Worm (Caenorhabditis elegans): Measurements from ENCODE around the gene cpg-2.

cpg-2 gene

DNA sequence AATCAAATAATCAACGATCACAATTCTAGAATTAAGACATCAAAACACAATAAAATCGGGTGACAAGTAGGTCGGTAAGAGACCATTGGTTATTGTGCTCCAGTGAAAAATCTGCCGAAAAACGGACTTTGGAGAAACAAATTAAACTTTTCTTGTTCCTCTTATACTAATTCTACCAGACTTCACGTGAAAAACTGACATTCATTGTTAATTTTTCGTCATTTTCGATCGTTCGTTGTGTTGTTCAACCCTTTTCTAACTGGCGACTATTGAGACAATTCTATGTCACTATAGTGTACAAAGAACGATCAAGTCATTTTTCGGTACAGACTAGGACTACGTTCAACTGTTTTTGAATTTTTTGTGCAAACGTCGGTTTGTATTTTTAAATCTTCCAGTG is 16.7 kb upstream of the cpg-2 start (continued):
- no peak for TF ChIP-seq tlp-1 (tag; optimal IDR thresholded peaks at IDR 0.05)
- TF ChIP-seq lir-3 (tag; optimal IDR thresholded peaks at IDR 0.05; ENCODE audit: poor library complexity): no peak
- no peak for TF ChIP-seq sox-4 (tag; optimal IDR thresholded peaks at IDR 0.05)
- no peak for TF ChIP-seq zag-1 (tag; optimal IDR thresholded peaks at IDR 0.05)
- no peak for TF ChIP-seq dsc-1 (tag; optimal IDR thresholded peaks at IDR 0.05)
- no peak for TF ChIP-seq egl-13 (tag; optimal IDR thresholded peaks at IDR 0.05)
- TF ChIP-seq ceh-63 (GFP tag; optimal IDR thresholded peaks at IDR 0.05): no peak
- TF ChIP-seq nhr-47 (tag; optimal IDR thresholded peaks at IDR 0.05): peak; percentile 23
- peak in 1 of 2 experiments; percentile 73 for TF ChIP-seq lin-35 (GFP tag; optimal IDR thresholded peaks at IDR 0.05)
- TF ChIP-seq ets-5 (GFP tag; IDR thresholded peaks at IDR 0.05): no peak
- no peak for TF ChIP-seq F16B12.6 (tag; optimal IDR thresholded peaks at IDR 0.05)
- TF ChIP-seq irx-1 (tag; optimal IDR thresholded peaks at IDR 0.05): no peak
- TF ChIP-seq ceh-8 (GFP tag; optimal IDR thresholded peaks at IDR 0.05): no peak
- no peak for TF ChIP-seq nhr-12 (tag; optimal IDR thresholded peaks at IDR 0.05)
- no peak for TF ChIP-seq rnt-1 (tag; optimal IDR thresholded peaks at IDR 0.05)
- no peak for TF ChIP-seq C16A3.4 (tag; optimal IDR thresholded peaks at IDR 0.05)
- no peak for TF ChIP-seq sup-37 (GFP tag; optimal IDR thresholded peaks at IDR 0.05)
- no peak for TF ChIP-seq ztf-11 (tag; optimal IDR thresholded peaks at IDR 0.05)
- TF ChIP-seq nhr-19 (GFP tag; conservative IDR thresholded peaks at IDR 0.05): peak; percentile 98
- no peak for TF ChIP-seq lin-13 (GFP tag; optimal IDR thresholded peaks at IDR 0.05)
- no peak for TF ChIP-seq Y116A8C.19 (tag; optimal IDR thresholded peaks at IDR 0.05; ENCODE audit: borderline replicate concordance)
- peak; percentile 66 for TF ChIP-seq nhr-71 (tag; optimal IDR thresholded peaks at IDR 0.05)
- no peak for TF ChIP-seq pag-3 (tag; optimal IDR thresholded peaks at IDR 0.05; ENCODE audit: borderline replicate concordance, insufficient read depth)
- TF ChIP-seq isw-1 (GFP tag; IDR thresholded peaks at IDR 0.05): no peak
- peak in 2 of 6 experiments; percentile 29 to 52 for TF ChIP-seq elt-3 (tag; optimal IDR thresholded peaks at IDR 0.05)
- no peak for TF ChIP-seq ztf-4 (tag; optimal IDR thresholded peaks at IDR 0.05)
- TF ChIP-seq lin-39 (tag; optimal IDR thresholded peaks at IDR 0.05): no peak
- no peak for TF ChIP-seq nhr-76 (tag; optimal IDR thresholded peaks at IDR 0.05)
- TF ChIP-seq ces-1 (GFP tag; optimal IDR thresholded peaks at IDR 0.05): no peak
- no peak for TF ChIP-seq fkh-10 (GFP tag; optimal IDR thresholded peaks at IDR 0.05)
- no peak for TF ChIP-seq zip-4 (GFP tag; optimal IDR thresholded peaks at IDR 0.05)
- TF ChIP-seq swsn-7 (tag; optimal IDR thresholded peaks at IDR 0.05): peak; percentile 7
- TF ChIP-seq mef-2 (tag; optimal IDR thresholded peaks at IDR 0.05): no peak
- no peak for TF ChIP-seq ama-1 (optimal IDR thresholded peaks at IDR 0.05)
- TF ChIP-seq snpc-4 (tag; optimal IDR thresholded peaks at IDR 0.05): no peak
- TF ChIP-seq dpl-1 (GFP tag; optimal IDR thresholded peaks at IDR 0.05): no peak
- TF ChIP-seq nhr-237 (tag; optimal IDR thresholded peaks at IDR 0.05): no peak
- TF ChIP-seq unc-62 (GFP tag; optimal IDR thresholded peaks at IDR 0.05): no peak

DNA sequence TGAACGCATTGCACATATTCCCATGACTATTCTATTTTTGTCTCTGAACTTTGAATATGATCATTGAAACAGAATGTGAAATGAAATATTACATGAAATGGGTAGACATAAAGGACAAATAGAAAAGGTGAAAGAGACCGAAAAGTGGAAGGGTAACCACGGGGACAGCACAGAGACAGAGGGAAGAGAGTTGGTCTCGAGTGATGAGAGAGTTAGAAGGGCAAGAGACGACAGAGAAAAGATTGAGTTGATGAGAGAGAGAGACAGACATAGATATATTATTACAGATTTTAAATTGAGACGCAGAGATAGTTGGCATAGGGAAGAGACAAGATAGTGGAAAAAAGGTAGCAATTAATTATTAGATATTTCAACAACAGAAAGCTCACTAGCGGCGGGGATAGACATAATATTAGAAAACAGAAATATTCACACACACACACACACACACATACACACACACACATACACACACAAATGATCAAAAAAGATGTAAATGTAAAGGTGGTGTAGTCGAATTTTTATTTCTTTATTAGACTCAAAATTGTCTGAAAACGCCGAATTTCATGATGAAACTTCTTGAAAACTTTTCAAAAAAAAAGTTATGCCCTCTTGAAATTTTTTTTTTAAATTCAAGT is 12.9 kb upstream of the cpg-2 start:
- TF ChIP-seq isw-1 (GFP tag; IDR thresholded peaks at IDR 0.05): no peak
- TF ChIP-seq snpc-4 (tag; optimal IDR thresholded peaks at IDR 0.05): peak; percentile 13
- peak; percentile 63 for TF ChIP-seq rnt-1 (tag; optimal IDR thresholded peaks at IDR 0.05)
- TF ChIP-seq ceh-88 (GFP tag; IDR thresholded peaks at IDR 0.05): no peak
- TF ChIP-seq nhr-47 (tag; optimal IDR thresholded peaks at IDR 0.05): peak; percentile 75
- TF ChIP-seq sox-4 (tag; optimal IDR thresholded peaks at IDR 0.05): peak; percentile 43
- TF ChIP-seq tbx-2 (tag; optimal IDR thresholded peaks at IDR 0.05): peak; percentile 55
- peak; percentile 86 for TF ChIP-seq nhr-19 (GFP tag; conservative IDR thresholded peaks at IDR 0.05)
- TF ChIP-seq nhr-71 (tag; optimal IDR thresholded peaks at IDR 0.05): peak; percentile 91
- no peak for TF ChIP-seq ama-1 (optimal IDR thresholded peaks at IDR 0.05)
- TF ChIP-seq snu-23 (GFP tag; optimal IDR thresholded peaks at IDR 0.05): peak; percentile 88
- TF ChIP-seq nhr-90 (tag; optimal IDR thresholded peaks at IDR 0.05; ENCODE audit: poor library complexity): peak; percentile 63
- TF ChIP-seq unc-86 (tag; optimal IDR thresholded peaks at IDR 0.05): no peak
- TF ChIP-seq mdl-1 (tag; optimal IDR thresholded peaks at IDR 0.05): peak in 1 of 2 experiments; percentile 66
- TF ChIP-seq lir-3 (tag; optimal IDR thresholded peaks at IDR 0.05; ENCODE audit: poor library complexity): peak; percentile 60
- TF ChIP-seq lin-15B (tag; optimal IDR thresholded peaks at IDR 0.05): no peak
- peak; percentile 2 for TF ChIP-seq egl-13 (tag; optimal IDR thresholded peaks at IDR 0.05)
- no peak for TF ChIP-seq ces-1 (GFP tag; optimal IDR thresholded peaks at IDR 0.05)
- no peak for TF ChIP-seq zip-4 (GFP tag; optimal IDR thresholded peaks at IDR 0.05)
- TF ChIP-seq mef-2 (tag; optimal IDR thresholded peaks at IDR 0.05): no peak
- TF ChIP-seq nhr-77 (tag; optimal IDR thresholded peaks at IDR 0.05): peak; percentile 74
- TF ChIP-seq lsy-2 (tag; optimal IDR thresholded peaks at IDR 0.05): peak; percentile 73 to 84
- peak; percentile 41 for TF ChIP-seq fos-1 (tag; optimal IDR thresholded peaks at IDR 0.05)
- peak; percentile 44 to 73 for TF ChIP-seq lin-35 (GFP tag; optimal IDR thresholded peaks at IDR 0.05)
- peak; percentile 12 for TF ChIP-seq irx-1 (tag; optimal IDR thresholded peaks at IDR 0.05)
- TF ChIP-seq jun-1 (tag; optimal IDR thresholded peaks at IDR 0.05): peak; percentile 84
- peak; percentile 55 for TF ChIP-seq nhr-11 (tag; optimal IDR thresholded peaks at IDR 0.05)

Measured in whole organism, L1 larva.